Fruit fly (Drosophila melanogaster) whole organism, embryonic: ENCODE results near the gene CG17959.

ENCODE experiments used
- Abd-B ChIP-seq: fragments of 200-800 bp; sonication (Bioruptor generic); optimal IDR thresholded peaks from 2 replicates; lab custom pipeline; 2018; ENCODE audit warnings: missing biosample characterization, mild to moderate bottlenecking, missing genetic modification characterization, moderate library complexity
- Atf3 ChIP-seq: fragments of 200-800 bp; sonication (Bioruptor generic); optimal IDR thresholded peaks from 3 replicates; lab custom pipeline; 2016; ENCODE audit warnings: missing biosample characterization, missing genetic modification characterization
- Atf6 ChIP-seq: fragments of 200-800 bp; sonication (Bioruptor generic); IDR thresholded peaks from 2 replicates; pipeline ENCODE4 v1.3.6; 2022; ENCODE audit warnings: missing biosample characterization, missing genetic modification characterization
- B-H2 ChIP-seq: fragments of 200-800 bp; sonication (Bioruptor generic); optimal IDR thresholded peaks from 2 replicates; lab custom pipeline; 2018; ENCODE audit warnings: missing biosample characterization, mild to moderate bottlenecking, missing genetic modification characterization
- Bteb2 ChIP-seq: fragments of 200-800 bp; sonication (Bioruptor generic); optimal IDR thresholded peaks from 2 replicates; lab custom pipeline; 2016; ENCODE audit warnings: missing biosample characterization, missing genetic modification characterization
- CG11504 ChIP-seq: fragments of 200-800 bp; sonication (Bioruptor generic); optimal IDR thresholded peaks from 3 replicates; lab custom pipeline; 2019; ENCODE audit warnings: missing biosample characterization, mild to moderate bottlenecking, missing genetic modification characterization, moderate library complexity
- CG12769 ChIP-seq: fragments of 200-800 bp; sonication (Bioruptor generic); optimal IDR thresholded peaks from 2 replicates; lab custom pipeline; 2019; ENCODE audit warnings: missing biosample characterization, mild to moderate bottlenecking, missing genetic modification characterization, moderate library complexity
- CG14441 ChIP-seq: fragments of 200-800 bp; sonication (Bioruptor generic); IDR thresholded peaks from 2 replicates; pipeline ENCODE4 v1.3.6; 2022; ENCODE audit warnings: missing biosample characterization, missing genetic modification characterization
- CG17186 ChIP-seq: fragments of 200-800 bp; sonication (Bioruptor generic); optimal IDR thresholded peaks from 3 replicates; lab custom pipeline; 2017; ENCODE audit warnings: missing biosample characterization, missing genetic modification reagents, missing genetic modification characterization
- CG2678 ChIP-seq: fragments of 200-800 bp; sonication (Bioruptor generic); optimal IDR thresholded peaks from 3 replicates; lab custom pipeline; 2019; ENCODE audit warnings: missing biosample characterization, mild to moderate bottlenecking, missing genetic modification characterization, moderate library complexity
- CG2889 ChIP-seq: fragments of 200-800 bp; sonication (Bioruptor generic); IDR thresholded peaks from 3 replicates; pipeline ENCODE4 v1.3.6; 2022; ENCODE audit warnings: missing biosample characterization, missing genetic modification characterization
- CG30403 ChIP-seq: fragments of 200-800 bp; sonication (Bioruptor generic); optimal IDR thresholded peaks from 3 replicates; lab custom pipeline; 2016; ENCODE audit warnings: missing biosample characterization, missing genetic modification characterization
- CG4282 ChIP-seq: fragments of 200-800 bp; sonication (Bioruptor generic); optimal IDR thresholded peaks from 2 replicates; lab custom pipeline; 2016; ENCODE audit warnings: missing biosample characterization, missing genetic modification characterization
- CG6689 ChIP-seq: fragments of 200-800 bp; sonication (Bioruptor generic); IDR thresholded peaks from 2 replicates; pipeline ENCODE4 v1.3.6; 2022; ENCODE audit warnings: missing biosample characterization, missing genetic modification characterization
- CG6791 ChIP-seq: fragments of 200-800 bp; sonication (Bioruptor generic); IDR thresholded peaks from 3 replicates; pipeline ENCODE4 v1.3.6; 2022; ENCODE audit warnings: missing biosample characterization, missing genetic modification characterization; ENCODE audit not compliant: partially characterized antibody
- CG6813 ChIP-seq: fragments of 200-800 bp; sonication (Bioruptor generic); optimal IDR thresholded peaks from 2 replicates; lab custom pipeline; 2017; ENCODE audit warnings: missing biosample characterization, missing genetic modification characterization, mild to moderate bottlenecking, moderate library complexity, missing genetic modification reagents
- CG7372 ChIP-seq: fragments of 200-800 bp; sonication (Bioruptor generic); IDR thresholded peaks from 2 replicates; pipeline ENCODE4 v1.3.6; 2022; ENCODE audit warnings: missing biosample characterization, missing genetic modification characterization
- CG7839 ChIP-seq: fragments of 200-800 bp; sonication (Bioruptor generic); optimal IDR thresholded peaks from 3 replicates; lab custom pipeline; 2018; ENCODE audit warnings: missing biosample characterization, mild to moderate bottlenecking, missing genetic modification characterization, moderate library complexity
- CG8359 ChIP-seq: fragments of 200-800 bp; sonication (Bioruptor generic); optimal IDR thresholded peaks from 2 replicates; lab custom pipeline; 2017; ENCODE audit warnings: missing biosample characterization, mild to moderate bottlenecking, missing genetic modification characterization, borderline replicate concordance
- CG9876 ChIP-seq: fragments of 200-800 bp; sonication (Bioruptor generic); optimal IDR thresholded peaks from 2 replicates; lab custom pipeline; 2016; ENCODE audit warnings: missing biosample characterization, missing genetic modification characterization
- Fer1 ChIP-seq: fragments of 200-800 bp; sonication (Bioruptor generic); optimal IDR thresholded peaks from 2 replicates; lab custom pipeline; 2017; ENCODE audit warnings: missing biosample characterization, mild to moderate bottlenecking, missing genetic modification characterization
- Hand ChIP-seq: fragments of 200-800 bp; sonication (Bioruptor generic); optimal IDR thresholded peaks from 2 replicates; lab custom pipeline; 2017; ENCODE audit warnings: mild to moderate bottlenecking, missing biosample characterization, missing genetic modification reagents, missing genetic modification characterization
- Hey ChIP-seq: fragments of 200-800 bp; sonication (Bioruptor generic); optimal IDR thresholded peaks from 3 replicates; lab custom pipeline; 2018; ENCODE audit warnings: missing biosample characterization, mild to moderate bottlenecking, missing genetic modification characterization
- Hr3 ChIP-seq: fragments of 200-800 bp; sonication (Bioruptor generic); optimal IDR thresholded peaks from 3 replicates; lab custom pipeline; 2016; ENCODE audit warnings: missing biosample characterization, missing genetic modification characterization
- Hsf ChIP-seq: fragments of 200-800 bp; sonication (Bioruptor generic); optimal IDR thresholded peaks from 3 replicates; lab custom pipeline; 2016; ENCODE audit warnings: missing biosample characterization, missing genetic modification characterization
- Mad ChIP-seq: fragments of 200-800 bp; sonication (Bioruptor generic); optimal IDR thresholded peaks from 2 replicates; lab custom pipeline; 2016; ENCODE audit warnings: missing biosample characterization, missing genetic modification characterization
- PHDP ChIP-seq: fragments of 200-800 bp; sonication (Bioruptor generic); optimal IDR thresholded peaks from 3 replicates; lab custom pipeline; 2018; ENCODE audit warnings: missing biosample characterization, mild to moderate bottlenecking, missing genetic modification characterization, moderate library complexity
- Poxn ChIP-seq: fragments of 200-800 bp; sonication (Bioruptor generic); IDR thresholded peaks from 2 replicates; pipeline ENCODE4 v1.3.6; 2022; ENCODE audit warnings: missing biosample characterization, missing genetic modification characterization
- Sin3A ChIP-seq: fragments of >200 bp; optimal IDR thresholded peaks from 2 replicates; lab custom pipeline; 2018
- Ssrp ChIP-seq: fragments of 200-800 bp; sonication (Bioruptor generic); optimal IDR thresholded peaks from 2 replicates; lab custom pipeline; 2018; ENCODE audit warnings: missing biosample characterization, mild to moderate bottlenecking, missing genetic modification characterization, moderate library complexity
- amos ChIP-seq: fragments of 200-800 bp; sonication (Bioruptor generic); IDR thresholded peaks from 2 replicates; pipeline ENCODE4 v1.3.6; 2022; ENCODE audit warnings: missing biosample characterization, missing genetic modification characterization; ENCODE audit not compliant: partially characterized antibody
- ash1 ChIP-seq: fragments of 200-800 bp; sonication (Bioruptor generic); optimal IDR thresholded peaks from 2 replicates; lab custom pipeline; 2018; ENCODE audit warnings: missing biosample characterization, mild to moderate bottlenecking, missing genetic modification characterization
- cwo ChIP-seq: fragments of 200-800 bp; sonication (Bioruptor generic); optimal IDR thresholded peaks from 3 replicates; lab custom pipeline; 2017; ENCODE audit warnings: missing biosample characterization, missing genetic modification characterization, mild to moderate bottlenecking, moderate library complexity, missing genetic modification reagents
- ewg ChIP-seq: fragments of 200-800 bp; sonication (Bioruptor generic); optimal IDR thresholded peaks from 3 replicates; lab custom pipeline; 2017; ENCODE audit warnings: mild to moderate bottlenecking, missing biosample characterization, missing genetic modification reagents, missing genetic modification characterization
- fd96Cb ChIP-seq: fragments of 200-800 bp; sonication (Bioruptor generic); optimal IDR thresholded peaks from 2 replicates; lab custom pipeline; 2018; ENCODE audit warnings: missing biosample characterization, mild to moderate bottlenecking, missing genetic modification characterization, moderate library complexity
- gem ChIP-seq: fragments of 200-800 bp; sonication (Bioruptor generic); optimal IDR thresholded peaks from 2 replicates; lab custom pipeline; 2019; ENCODE audit warnings: missing biosample characterization, mild to moderate bottlenecking, missing genetic modification characterization, moderate library complexity
- grau ChIP-seq: fragments of 200-800 bp; optimal IDR thresholded peaks from 3 replicates; lab custom pipeline; 2019; ENCODE audit warnings: missing biosample characterization, mild to moderate bottlenecking, missing genetic modification characterization, moderate library complexity
- gsb-n ChIP-seq: fragments of 200-800 bp; sonication (Bioruptor generic); optimal IDR thresholded peaks from 3 replicates; lab custom pipeline; 2018; ENCODE audit warnings: missing biosample characterization, mild to moderate bottlenecking, missing genetic modification characterization
- ind ChIP-seq: fragments of 200-800 bp; sonication (Bioruptor generic); optimal IDR thresholded peaks from 3 replicates; lab custom pipeline; 2016; ENCODE audit warnings: missing biosample characterization, missing genetic modification characterization
- kni ChIP-seq: fragments of 200-800 bp; sonication (Bioruptor generic); optimal IDR thresholded peaks from 3 replicates; lab custom pipeline; 2017; ENCODE audit warnings: mild to moderate bottlenecking, missing biosample characterization, missing genetic modification reagents, missing genetic modification characterization
- lilli ChIP-seq: fragments of 200-800 bp; sonication (Bioruptor generic); optimal IDR thresholded peaks from 3 replicates; lab custom pipeline; 2016; ENCODE audit warnings: missing biosample characterization, missing genetic modification characterization
- nerfin-2 ChIP-seq: fragments of 200-800 bp; sonication (Bioruptor generic); IDR thresholded peaks from 2 replicates; pipeline ENCODE4 v1.3.6; 2022; ENCODE audit warnings: missing biosample characterization, missing genetic modification characterization; ENCODE audit not compliant: partially characterized antibody
- nmo ChIP-seq: fragments of 200-800 bp; sonication (Bioruptor generic); optimal IDR thresholded peaks from 2 replicates; lab custom pipeline; 2018; ENCODE audit warnings: missing biosample characterization, mild to moderate bottlenecking, missing genetic modification characterization, moderate library complexity
- peb ChIP-seq: fragments of 200-800 bp; sonication (Bioruptor generic); IDR thresholded peaks from 2 replicates; pipeline ENCODE4 v1.3.6; 2022; ENCODE audit warnings: missing biosample characterization, missing genetic modification characterization
- run ChIP-seq: fragments of 200-800 bp; sonication (Bioruptor generic); optimal IDR thresholded peaks from 3 replicates; lab custom pipeline; 2018; ENCODE audit warnings: missing biosample characterization, mild to moderate bottlenecking, missing genetic modification characterization
- shn ChIP-seq: fragments of 200-800 bp; sonication (Bioruptor generic); optimal IDR thresholded peaks from 3 replicates; lab custom pipeline; 2016; ENCODE audit warnings: missing biosample characterization, missing genetic modification characterization
- sim ChIP-seq: fragments of 200-800 bp; sonication (Bioruptor generic); IDR thresholded peaks from 2 replicates; pipeline ENCODE4 v1.3.6; 2022; ENCODE audit warnings: missing biosample characterization, missing genetic modification characterization
- stc ChIP-seq: fragments of 200-800 bp; sonication (Bioruptor generic); IDR thresholded peaks from 2 replicates; pipeline ENCODE4 v1.3.6; 2022; ENCODE audit warnings: missing biosample characterization, missing genetic modification characterization
- tll ChIP-seq, 2 experiments: fragments of 200-800 bp in 1 of 2; fragments of >200 bp in 1 of 2; sonication (Bioruptor generic) in 1 of 2; optimal IDR thresholded peaks; 2 replicates each; lab custom pipeline; 2017 to 2019; ENCODE audit warnings: missing biosample characterization in 2 of 2, missing genetic modification characterization in 2 of 2, mild to moderate bottlenecking in 1 of 2, moderate library complexity in 1 of 2
- unpg ChIP-seq: fragments of 200-800 bp; sonication (Bioruptor generic); optimal IDR thresholded peaks from 3 replicates; lab custom pipeline; 2018; ENCODE audit warnings: missing biosample characterization, mild to moderate bottlenecking, missing genetic modification characterization, moderate library complexity
- usp ChIP-seq: fragments of >200 bp; optimal IDR thresholded peaks from 2 replicates; lab custom pipeline; 2017; ENCODE audit warnings: missing biosample characterization, missing genetic modification characterization

The CG17959 gene

DNA sequence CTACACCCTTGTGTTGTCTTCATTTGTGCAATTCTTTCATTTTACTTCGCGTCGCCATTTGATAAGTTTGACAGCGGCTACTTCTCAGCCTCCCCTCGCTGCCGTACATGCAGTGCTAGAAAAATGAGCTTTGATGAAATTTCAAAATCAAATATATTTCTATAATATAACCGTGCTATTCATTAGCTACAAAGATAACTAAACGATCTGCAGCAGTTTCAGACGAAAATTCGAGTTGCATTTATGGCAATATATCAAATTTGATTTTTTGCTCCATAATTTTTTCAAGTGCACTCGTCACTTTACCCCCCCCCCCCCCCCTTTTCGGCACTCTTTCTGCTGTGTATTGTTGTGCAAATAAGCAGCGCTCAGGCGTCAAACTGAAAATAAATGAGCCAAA is 34.3 kb upstream of the CG17959 start (continued):
- TF ChIP-seq PHDP (tag; lab: Kevin White, UChicago) (no peak), Fer1 (peak; percentile 12), ind (GFP tag; lab: Kevin White, UChicago) (no peak), Hr3 (GFP tag; lab: Kevin White, UChicago) (no peak), shn (GFP tag; lab: Kevin White, UChicago) (no peak), grau (tag; lab: Kevin White, UChicago) (peak; percentile 21), fd96Cb (tag; lab: Kevin White, UChicago) (peak; percentile 8), CG7372 (GFP tag; lab: Robert Waterston, UW) (no peak), CG11504 (tag; lab: Kevin White, UChicago) (peak; percentile 46), nerfin-2 (GFP tag; lab: Robert Waterston, UW) (no peak), CG30403 (GFP tag; lab: Kevin White, UChicago) (no peak), peb (GFP tag; lab: Robert Waterston, UW) (no peak), sim (GFP tag; lab: Robert Waterston, UW) (no peak), CG9876 (GFP tag; lab: Kevin White, UChicago) (no peak), gem (tag; lab: Kevin White, UChicago) (peak; percentile 53), Poxn (GFP tag; lab: Robert Waterston, UW) (no peak), Abd-B (GFP tag; lab: Kevin White, UChicago) (no peak), Atf6 (GFP tag; lab: Robert Waterston, UW) (no peak), tll (GFP tag; optimal IDR thresholded peaks at IDR 0.05; lab: Kevin White, UChicago) (no peak), gsb-n (tag; lab: Kevin White, UChicago) (no peak), kni (GFP tag; lab: Kevin White, UChicago) (no peak), unpg (GFP tag; lab: Kevin White, UChicago) (peak; percentile 36), CG2889 (GFP tag; lab: Robert Waterston, UW) (no peak), B-H2 (GFP tag; lab: Kevin White, UChicago) (no peak), CG12769 (tag; lab: Kevin White, UChicago) (peak; percentile 11), ewg (GFP tag; lab: Kevin White, UChicago) (peak; percentile 4), CG4282 (GFP tag; lab: Kevin White, UChicago) (no peak), amos (GFP tag; lab: Robert Waterston, UW) (no peak), Atf3 (GFP tag; lab: Kevin White, UChicago) (no peak), CG6689 (GFP tag; lab: Robert Waterston, UW) (0 out of 2 replicates have a peak, but pooled peaks have one; percentile 19), Sin3A (lab: Kevin White, UChicago) (no peak), CG14441 (0 out of 2 replicates have a peak, but pooled peaks have one; percentile 39), ash1 (GFP tag; lab: Kevin White, UChicago) (no peak), Hsf (GFP tag; lab: Kevin White, UChicago) (no peak), Hand (GFP tag; lab: Kevin White, UChicago) (peak; percentile 25), CG6791 (GFP tag; lab: Robert Waterston, UW) (no peak), run (no peak), CG7839 (peak; percentile 37), Mad (GFP tag; lab: Kevin White, UChicago) (no peak), cwo (GFP tag; lab: Kevin White, UChicago) (no peak), nmo (GFP tag; lab: Kevin White, UChicago) (no peak), CG17186 (GFP tag; lab: Kevin White, UChicago) (no peak), CG2678 (tag; lab: Kevin White, UChicago) (peak; percentile 24), Bteb2 (no peak), Ssrp (tag; lab: Kevin White, UChicago) (no peak), CG6813 (GFP tag; lab: Kevin White, UChicago) (no peak), Hey (tag; lab: Kevin White, UChicago) (no peak), CG8359 (GFP tag; lab: Kevin White, UChicago) (no peak), stc (GFP tag; lab: Robert Waterston, UW) (no peak), lilli (GFP tag; lab: Kevin White, UChicago) (peak; percentile 5), usp (GFP tag; lab: Kevin White, UChicago) (no peak)
